Worm (Caenorhabditis elegans) whole organism, mixed stage, embryonic: ENCODE data around the gene mttu-1.
"Not testable (repeated sequence)": the region's sequence is repeated elsewhere in the genome, so short reads cannot be mapped to it uniquely, and the experiment has no call there.

Experiments
- bed-3 ChIP-seq: fragments of 200-800 bp; sonication (Bioruptor generic); optimal IDR thresholded peaks from 3 replicates; lab custom pipeline; 2018; ENCODE audit warnings: mild to moderate bottlenecking, missing genetic modification characterization, moderate library complexity, missing compliant biosample characterization
- blmp-1 ChIP-seq: fragments of 150-350 bp; optimal IDR thresholded peaks from 2 replicates; lab custom pipeline; 2014; ENCODE audit warnings: missing biosample characterization, missing genetic modification characterization
- ceh-39 ChIP-seq: fragments of 150-350 bp; optimal IDR thresholded peaks from 2 replicates; lab custom pipeline; 2014; ENCODE audit warnings: missing biosample characterization, missing genetic modification characterization
- ceh-43 ChIP-seq: fragments of 200-800 bp; sonication (Bioruptor generic); optimal IDR thresholded peaks from 2 replicates; lab custom pipeline; 2018; ENCODE audit warnings: mild to moderate bottlenecking, missing genetic modification characterization, moderate library complexity, missing compliant biosample characterization
- ceh-83 ChIP-seq: fragments of 200-800 bp; sonication (Bioruptor generic); optimal IDR thresholded peaks from 2 replicates; lab custom pipeline; 2018; ENCODE audit warnings: mild to moderate bottlenecking, missing genetic modification characterization, missing compliant biosample characterization
- ces-1 ChIP-seq: fragments of 150-350 bp; optimal IDR thresholded peaks from 2 replicates; lab custom pipeline; 2014; ENCODE audit warnings: missing biosample characterization, missing genetic modification reagents, missing genetic modification characterization
- cnd-1 ChIP-seq: fragments of 200-800 bp; sonication (Bioruptor generic); optimal IDR thresholded peaks from 2 replicates; lab custom pipeline; 2018; ENCODE audit warnings: mild to moderate bottlenecking, missing genetic modification characterization, missing compliant biosample characterization
- drap-1 ChIP-seq: fragments of 200-800 bp; sonication (Bioruptor generic); optimal IDR thresholded peaks from 3 replicates; lab custom pipeline; 2018; ENCODE audit warnings: mild to moderate bottlenecking, missing genetic modification characterization, missing compliant biosample characterization
- elt-1 ChIP-seq: sonication (generic microtip); optimal IDR thresholded peaks from 2 replicates; lab custom pipeline; 2017; ENCODE audit warnings: missing genetic modification characterization, mild to moderate bottlenecking, missing compliant biosample characterization, antibody characterized with exemption, moderate library complexity, borderline replicate concordance; ENCODE audit not compliant: insufficient read depth
- elt-3 ChIP-seq: fragments of 150-350 bp; optimal IDR thresholded peaks from 2 replicates; lab custom pipeline; 2014; ENCODE audit warnings: missing biosample characterization, missing genetic modification characterization
- flh-1 ChIP-seq: fragments of 200-800 bp; sonication (Bioruptor generic); optimal IDR thresholded peaks from 2 replicates; lab custom pipeline; 2018; ENCODE audit warnings: mild to moderate bottlenecking, missing genetic modification characterization, moderate library complexity, missing compliant biosample characterization
- hlh-1 ChIP-seq: fragments of 150-350 bp; optimal IDR thresholded peaks from 2 replicates; lab custom pipeline; 2014; ENCODE audit warnings: missing biosample characterization, missing genetic modification reagents, missing genetic modification characterization
- lin-13 ChIP-seq: fragments of 150-350 bp; optimal IDR thresholded peaks from 2 replicates; lab custom pipeline; 2014; ENCODE audit warnings: missing biosample characterization, missing genetic modification characterization
- lsy-2 ChIP-seq: fragments of 150-350 bp; optimal IDR thresholded peaks from 2 replicates; lab custom pipeline; 2014; ENCODE audit warnings: missing biosample characterization, missing genetic modification characterization
- mab-5 ChIP-seq: fragments of 150-350 bp; optimal IDR thresholded peaks from 2 replicates; lab custom pipeline; 2014; ENCODE audit warnings: missing biosample characterization, missing genetic modification characterization
- mep-1 ChIP-seq: fragments of 150-350 bp; optimal IDR thresholded peaks from 2 replicates; lab custom pipeline; 2017; ENCODE audit warnings: missing biosample characterization, missing genetic modification reagents, missing genetic modification characterization, inconsistent platforms
- mls-2 ChIP-seq: sonication (generic microtip); optimal IDR thresholded peaks from 2 replicates; lab custom pipeline; 2016; ENCODE audit warnings: mild to moderate bottlenecking, missing genetic modification characterization, moderate library complexity, missing compliant biosample characterization
- nhr-12 ChIP-seq: fragments of 150-350 bp; optimal IDR thresholded peaks from 2 replicates; lab custom pipeline; 2014; ENCODE audit warnings: missing biosample characterization, missing genetic modification characterization
- nhr-2 ChIP-seq: fragments of 150-350 bp; optimal IDR thresholded peaks from 2 replicates; lab custom pipeline; 2014; ENCODE audit warnings: missing biosample characterization, missing genetic modification characterization
- nhr-237 ChIP-seq: fragments of 150-350 bp; optimal IDR thresholded peaks from 2 replicates; lab custom pipeline; 2014; ENCODE audit warnings: missing biosample characterization, missing genetic modification characterization
- nhr-76 ChIP-seq: sonication (generic microtip); optimal IDR thresholded peaks from 2 replicates; lab custom pipeline; 2017; ENCODE audit warnings: missing biosample characterization, missing genetic modification characterization
- pha-4 ChIP-seq: fragments of 150-350 bp; optimal IDR thresholded peaks from 2 replicates; lab custom pipeline; 2018; ENCODE audit warnings: missing biosample characterization, missing genetic modification reagents, missing genetic modification characterization
- sem-2 ChIP-seq: fragments of 200-800 bp; sonication (Bioruptor generic); optimal IDR thresholded peaks from 2 replicates; lab custom pipeline; 2018; ENCODE audit warnings: mild to moderate bottlenecking, missing genetic modification characterization, missing compliant biosample characterization
- sptf-1 ChIP-seq: sonication (generic microtip); optimal IDR thresholded peaks from 2 replicates; lab custom pipeline; 2017; ENCODE audit warnings: mild to moderate bottlenecking, missing genetic modification characterization, moderate library complexity, missing compliant biosample characterization
- tbx-8 ChIP-seq: fragments of 200-800 bp; sonication (Bioruptor generic); optimal IDR thresholded peaks from 2 replicates; lab custom pipeline; 2018; ENCODE audit warnings: mild to moderate bottlenecking, missing genetic modification characterization, moderate library complexity, missing compliant biosample characterization
- unc-120 ChIP-seq: sonication (generic microtip); optimal IDR thresholded peaks from 2 replicates; lab custom pipeline; 2017; ENCODE audit warnings: missing genetic modification characterization, missing compliant biosample characterization; ENCODE audit not compliant: poor library complexity, severe bottlenecking
- unc-39 ChIP-seq: fragments of 150-350 bp; optimal IDR thresholded peaks from 2 replicates; lab custom pipeline; 2014; ENCODE audit warnings: missing biosample characterization, missing genetic modification characterization
- unc-62 ChIP-seq: fragments of 150-350 bp; optimal IDR thresholded peaks from 2 replicates; lab custom pipeline; 2014; ENCODE audit warnings: missing biosample characterization, missing genetic modification reagents, missing genetic modification characterization
- ztf-11 ChIP-seq: fragments of 150-350 bp; optimal IDR thresholded peaks from 2 replicates; lab custom pipeline; 2014; ENCODE audit warnings: missing biosample characterization, missing genetic modification characterization

Gene mttu-1

DNA sequence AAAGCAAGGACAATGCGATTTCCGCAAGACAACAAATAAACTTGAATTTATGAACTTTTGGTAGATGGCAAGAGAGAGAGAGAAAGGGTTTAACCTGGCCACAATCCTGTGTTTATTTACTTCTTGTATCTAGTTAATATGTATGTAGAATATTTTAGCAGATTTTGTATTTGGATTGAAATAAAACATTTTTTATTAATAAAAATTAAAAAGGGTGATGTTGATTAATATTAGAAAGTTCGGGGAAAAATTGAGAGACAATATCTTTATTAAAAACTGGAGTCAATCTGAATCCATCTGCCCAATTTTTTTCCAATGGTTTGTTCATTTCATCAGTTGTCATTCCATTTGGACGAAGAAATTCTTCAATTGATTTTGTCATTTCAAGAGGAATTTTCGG, 30.6 kb downstream of the mttu-1 start, which contains the start of gene col-127:
col-127 (minus strand) TSS at position 101 of the 400 bp plus-strand sequence.
- TF ChIP-seq bed-3 (GFP tag; lab: Kevin White, UChicago) (no peak), nhr-12 (tag; lab: Kevin White, UChicago) (no peak), elt-3 (tag; lab: Kevin White, UChicago) (no peak), ceh-83 (GFP tag; lab: Kevin White, UChicago) (no peak), tbx-8 (no peak), mls-2 (no peak), unc-62 (GFP tag; lab: Kevin White, UChicago) (no peak), unc-120 (no peak), drap-1 (no peak), ceh-39 (tag; lab: Kevin White, UChicago) (no peak), hlh-1 (tag; lab: Kevin White, UChicago) (no peak), mep-1 (no peak), ces-1 (GFP tag; lab: Kevin White, UChicago) (no peak), lsy-2 (tag; lab: Kevin White, UChicago) (no peak), nhr-76 (tag; lab: Kevin White, UChicago) (no peak), sem-2 (no peak)

DNA sequence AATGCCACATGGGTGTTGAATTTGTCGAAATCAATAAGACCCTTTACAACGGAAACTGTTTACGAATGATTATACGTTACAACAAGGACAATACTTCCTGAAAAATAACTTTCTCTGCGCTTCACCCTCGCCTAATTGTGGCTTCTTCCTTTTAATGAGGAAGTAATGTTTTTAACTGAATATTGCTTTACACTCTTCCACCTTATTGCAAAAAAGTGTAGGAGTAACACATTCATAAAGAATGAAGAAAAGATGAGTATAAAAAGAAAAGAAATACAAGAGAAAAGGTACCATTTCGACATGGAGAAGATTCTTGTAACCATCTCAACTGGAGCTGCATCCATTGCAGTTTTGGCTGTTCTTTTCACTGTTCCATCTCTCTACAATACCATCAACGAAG, 33.6 kb downstream of the mttu-1 start, which contains the start of gene col-126:
col-126 (plus strand) TSS at position 301 of the 400 bp plus-strand sequence.
- TF ChIP-seq flh-1; sptf-1 (tag; lab: Kevin White, UChicago); ceh-43 (GFP tag; lab: Kevin White, UChicago): not testable (repeated sequence)
- TF ChIP-seq, all 35 proteins: peak for 0; not testable (repeated sequence) for 35

DNA sequence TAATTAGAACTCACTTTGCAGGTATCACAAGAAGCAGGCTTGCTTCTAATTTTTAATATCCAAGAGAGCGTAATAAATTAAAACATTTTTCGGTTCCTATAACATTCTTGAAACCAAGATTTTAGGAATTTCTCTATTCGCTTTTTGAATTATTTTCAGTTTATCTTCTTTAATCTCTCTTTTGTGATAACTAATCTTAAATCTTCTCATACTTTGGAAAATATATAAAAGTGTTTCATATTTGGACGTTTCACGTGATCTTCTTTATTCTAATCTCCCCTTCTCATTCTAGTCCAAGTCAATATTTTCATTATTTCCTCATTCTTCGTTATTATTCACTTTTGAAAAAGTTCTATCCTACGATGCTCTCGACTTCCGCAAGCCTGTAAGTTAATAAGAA, 35.2 kb downstream of the mttu-1 start, which contains the start of gene F54D1.1:
F54D1.1 (plus strand) TSS at position 301 of the 400 bp plus-strand sequence.
- TF ChIP-seq bed-3 (GFP tag; lab: Kevin White, UChicago), result no peak
- no peak for TF ChIP-seq nhr-76 (tag; lab: Kevin White, UChicago)
- no peak for TF ChIP-seq mls-2
- TF ChIP-seq nhr-2, result no peak
- TF ChIP-seq elt-3 (tag; lab: Kevin White, UChicago), result no peak
- no peak for TF ChIP-seq sptf-1 (tag; lab: Kevin White, UChicago)
- no peak for TF ChIP-seq blmp-1 (tag; lab: Kevin White, UChicago)
- no peak for TF ChIP-seq mep-1
- no peak for TF ChIP-seq lin-13 (tag; lab: Kevin White, UChicago)
- TF ChIP-seq ceh-43 (GFP tag; lab: Kevin White, UChicago), result no peak
- TF ChIP-seq elt-1 (tag; lab: Kevin White, UChicago), result no peak
- no peak for TF ChIP-seq cnd-1 (tag; lab: Kevin White, UChicago)

DNA sequence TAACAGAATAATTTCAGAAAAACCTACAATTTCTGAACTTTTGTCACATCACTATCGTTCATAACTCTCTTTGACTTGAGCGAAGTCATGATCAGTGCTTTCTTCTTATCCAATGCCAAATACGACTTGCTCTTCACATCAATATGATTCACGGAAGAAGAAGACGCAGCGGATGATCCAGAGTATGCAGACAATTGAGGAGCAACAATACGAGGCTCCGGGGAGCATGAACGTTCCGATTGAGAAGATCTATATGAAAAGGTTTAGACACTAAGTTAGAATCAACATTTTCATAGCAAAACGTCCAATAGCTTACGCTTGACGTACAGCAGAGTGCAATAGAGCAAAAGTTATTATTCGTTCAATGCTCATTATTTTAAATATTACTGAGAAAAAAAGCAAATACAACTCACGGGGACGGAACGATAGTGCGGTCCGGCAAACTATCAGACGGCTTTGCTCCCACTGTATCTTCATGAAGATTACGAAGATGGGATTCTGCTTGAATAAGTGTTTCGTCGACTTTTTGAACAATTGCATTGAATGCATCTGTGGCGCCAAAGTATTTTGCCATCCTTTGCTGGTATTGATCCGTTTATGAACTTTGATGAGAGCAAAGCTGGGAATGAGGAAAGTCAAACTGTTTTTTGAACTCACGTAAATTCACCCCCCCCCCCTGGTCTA, 36.0 kb downstream of the mttu-1 start, which contains the start of gene C05C12.5:
C05C12.5 (minus strand) TSS at position 642 of the 684 bp plus-strand sequence.
- TF ChIP-seq sptf-1 (tag; lab: Kevin White, UChicago) (no peak), ztf-11 (no peak), flh-1 (no peak), lin-13 (tag; lab: Kevin White, UChicago) (no peak), ceh-43 (GFP tag; lab: Kevin White, UChicago) (no peak), ces-1 (GFP tag; lab: Kevin White, UChicago) (no peak), ceh-39 (tag; lab: Kevin White, UChicago) (no peak), drap-1 (no peak), mls-2 (no peak)

DNA sequence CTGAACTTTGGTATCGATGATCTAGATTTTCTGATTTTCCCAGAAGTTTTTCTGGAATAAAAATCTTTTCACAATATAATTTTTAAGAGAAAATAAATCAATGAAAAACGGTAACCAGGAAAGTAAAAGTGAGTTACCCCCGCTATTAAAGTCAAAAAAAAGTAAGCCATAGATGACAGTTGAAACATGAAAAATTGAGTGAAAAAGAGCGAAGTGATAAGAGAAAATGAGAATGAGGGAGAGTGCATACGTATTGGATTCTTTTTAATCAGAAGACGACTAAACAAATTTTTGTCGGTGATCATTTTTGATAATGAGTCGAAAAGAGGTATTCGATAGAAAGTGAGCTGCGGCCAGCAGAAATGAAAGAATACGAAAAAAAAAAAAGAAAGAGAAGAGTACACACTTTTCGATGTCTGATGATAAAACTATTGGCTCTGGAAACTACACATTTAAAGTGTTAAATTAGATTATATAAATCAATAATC, 37.2 kb downstream of the mttu-1 start, which contains the start of gene gtl-1:
gtl-1 (minus strand) TSS at position 51 of the 488 bp plus-strand sequence.
- TF ChIP-seq hlh-1 (tag; lab: Kevin White, UChicago) (no peak), ces-1 (GFP tag; lab: Kevin White, UChicago) (no peak), tbx-8 (no peak), nhr-237 (tag; lab: Kevin White, UChicago) (no peak), bed-3 (GFP tag; lab: Kevin White, UChicago) (no peak), sptf-1 (tag; lab: Kevin White, UChicago) (no peak), ceh-39 (tag; lab: Kevin White, UChicago) (no peak), nhr-12 (tag; lab: Kevin White, UChicago) (no peak), unc-39 (no peak), mab-5 (no peak), elt-1 (tag; lab: Kevin White, UChicago) (no peak), mep-1 (no peak), pha-4 (tag; lab: Kevin White, UChicago) (no peak), ceh-43 (GFP tag; lab: Kevin White, UChicago) (no peak), blmp-1 (tag; lab: Kevin White, UChicago) (no peak)
